Fruit fly (Drosophila melanogaster): ENCODE measurements around the gene CG4854.

CG4854 gene

DNA sequence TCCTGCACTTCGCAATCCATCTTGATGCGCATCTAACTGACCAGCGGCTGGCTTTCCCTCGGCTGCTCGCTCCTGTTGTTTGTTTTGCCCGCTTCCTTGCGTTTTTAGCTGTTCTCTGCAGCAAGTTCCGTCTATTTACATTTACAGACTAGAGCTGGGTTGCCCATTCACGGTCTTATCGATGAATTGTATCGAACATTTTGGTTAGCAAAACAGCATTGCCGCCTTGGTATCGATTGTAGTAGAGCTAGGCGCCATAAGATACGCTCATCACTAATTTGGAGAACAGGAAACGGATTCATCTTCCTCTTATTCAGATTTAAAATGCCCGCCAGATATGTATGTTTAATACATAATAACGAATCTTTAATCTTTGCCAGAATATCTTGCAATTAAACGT is 8.0 kb downstream of the CG4854 start, which contains the start of gene Regnase-1 (continued):
- TF ChIP-seq dac (GFP tag; optimal IDR thresholded peaks at IDR 0.05) (peak; percentile 51), CG31627 (GFP tag; optimal IDR thresholded peaks at IDR 0.05) (peak; percentile 78), lz (GFP tag; optimal IDR thresholded peaks at IDR 0.05) (peak; percentile 85), fkh (GFP tag; optimal IDR thresholded peaks at IDR 0.05) (peak; percentile 99), cyc (GFP tag; optimal IDR thresholded peaks at IDR 0.05) (peak; percentile 77), Hr4 (GFP tag; optimal IDR thresholded peaks at IDR 0.05) (peak; percentile 49), CG6792 (GFP tag; optimal IDR thresholded peaks at IDR 0.05) (peak; percentile 82), dsx (GFP tag; optimal IDR thresholded peaks at IDR 0.05; ENCODE audit: poor library complexity, severe bottlenecking) (peak; percentile 73), CG3919 (GFP tag; optimal IDR thresholded peaks at IDR 0.05) (peak; percentile 90), CG8319 (GFP tag; optimal IDR thresholded peaks at IDR 0.05) (peak; percentile 80), esn (GFP tag; optimal IDR thresholded peaks at IDR 0.05) (peak; percentile 90), CG15336 (GFP tag; IDR thresholded peaks at IDR 0.05) (no peak; the same call in 1 of the 2 replicates), Eip78C (GFP tag) (peak; percentile 94), CG8632 (GFP tag; optimal IDR thresholded peaks at IDR 0.05) (peak; percentile 82), Hr39 (GFP tag; optimal IDR thresholded peaks at IDR 0.05) (peak; percentile 71), CG6276 (GFP tag; optimal IDR thresholded peaks at IDR 0.05) (no peak), CG11762 (GFP tag; optimal IDR thresholded peaks at IDR 0.05; ENCODE audit: insufficient read depth) (peak; percentile 63), achi (GFP tag; optimal IDR thresholded peaks at IDR 0.05) (peak; percentile 76)

DNA sequence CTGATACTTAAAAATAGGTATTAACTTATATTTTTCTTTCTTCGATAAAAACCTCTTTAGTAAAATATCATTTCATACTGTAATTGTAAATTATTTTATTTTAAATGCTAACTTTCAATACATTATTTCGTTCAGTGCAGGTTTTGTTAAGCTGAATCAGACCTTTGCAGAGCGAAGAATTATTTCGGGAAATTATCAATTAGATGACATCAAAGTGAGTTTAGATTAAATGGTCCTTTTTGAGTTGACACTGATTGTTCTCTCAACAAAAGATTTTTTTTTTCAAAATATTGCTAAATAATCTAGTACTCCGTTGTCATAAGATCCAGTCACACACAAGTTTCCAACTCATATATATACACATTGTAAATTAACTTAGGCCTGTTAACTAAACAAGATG is 14.6 kb downstream of the CG4854 start, which contains the start of the genes CG33934 and Indy-2:
Gene CG33934 (plus strand): TSS at position 301 of the 400 bp plus-strand sequence.
Gene Indy-2 (plus strand): TSS at position 301 of the 400 bp plus-strand sequence.
- TF ChIP-seq cyc (GFP tag; optimal IDR thresholded peaks at IDR 0.05) (no peak), lz (GFP tag; optimal IDR thresholded peaks at IDR 0.05) (no peak), Ets96B (tag; optimal IDR thresholded peaks at IDR 0.05) (no peak), CG6808 (GFP tag; optimal IDR thresholded peaks at IDR 0.05) (no peak), ss (GFP tag; optimal IDR thresholded peaks at IDR 0.05) (no peak), CG10669 (GFP tag; optimal IDR thresholded peaks at IDR 0.05) (no peak), Eip75B (GFP tag; optimal IDR thresholded peaks at IDR 0.05) (no peak), dac (GFP tag; optimal IDR thresholded peaks at IDR 0.05) (no peak), Blimp-1 (GFP tag; optimal IDR thresholded peaks at IDR 0.05) (no peak), Sox102F (GFP tag; optimal IDR thresholded peaks at IDR 0.05) (no peak), CG6854 (GFP tag; optimal IDR thresholded peaks at IDR 0.05) (no peak), Sox14 (GFP tag; optimal IDR thresholded peaks at IDR 0.05) (no peak), eg (GFP tag; IDR thresholded peaks at IDR 0.05) (no peak), svp (GFP tag) (no peak)

DNA sequence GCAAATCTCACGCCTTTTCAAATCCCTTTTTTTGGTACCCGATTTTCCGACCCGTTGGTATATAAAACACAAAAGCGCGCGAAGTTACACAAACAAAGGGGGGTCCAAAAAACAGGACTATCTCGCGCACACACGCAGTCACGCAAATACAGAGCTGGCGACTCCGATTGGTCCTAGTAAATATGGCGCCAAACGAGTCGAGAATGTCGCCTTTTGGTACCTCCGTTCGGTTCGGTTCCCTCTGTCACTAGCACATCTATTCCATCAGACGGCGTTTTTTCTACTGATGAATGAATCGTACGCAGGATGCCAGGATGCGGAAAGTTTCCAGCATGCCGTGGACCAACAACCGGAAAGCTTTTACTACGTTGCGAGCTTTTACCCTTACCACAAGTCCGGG is 28.0 kb downstream of the CG4854 start, which contains the start of gene CG17193:
Gene CG17193 (minus strand): TSS at position 289 of the 400 bp plus-strand sequence.
- TF ChIP-seq Ets96B (tag; optimal IDR thresholded peaks at IDR 0.05) (no peak), CG6808 (GFP tag; optimal IDR thresholded peaks at IDR 0.05) (no peak), CG15336 (GFP tag; IDR thresholded peaks at IDR 0.05) (no peak), CG8319 (GFP tag; optimal IDR thresholded peaks at IDR 0.05) (no peak), CG4318 (GFP tag; optimal IDR thresholded peaks at IDR 0.05) (no peak), CG11762 (GFP tag; optimal IDR thresholded peaks at IDR 0.05; ENCODE audit: insufficient read depth) (no peak), acj6 (GFP tag; optimal IDR thresholded peaks at IDR 0.05) (no peak), CG31627 (GFP tag; optimal IDR thresholded peaks at IDR 0.05) (no peak)

DNA sequence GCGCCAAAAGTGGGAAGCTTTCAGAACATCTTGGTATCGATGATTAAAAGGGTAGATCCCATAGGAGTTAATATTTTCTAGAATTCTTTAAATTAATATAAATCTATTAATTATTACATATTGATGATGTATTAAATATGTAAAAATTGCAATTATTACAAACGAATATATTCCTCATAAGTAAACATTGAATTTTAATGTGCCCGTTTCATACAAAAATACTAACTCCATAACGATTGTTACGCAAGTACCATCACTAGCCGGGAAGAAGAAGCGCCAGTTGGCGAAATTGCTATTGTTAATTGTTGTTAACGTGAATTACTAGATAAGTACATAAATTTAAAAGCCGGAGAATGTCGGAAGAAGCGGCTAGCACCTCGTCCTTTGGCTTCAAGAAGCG is 29.6 kb downstream of the CG4854 start, which contains the start of gene mdlc:
Gene mdlc (plus strand): TSS at position 248 of the 400 bp plus-strand sequence.
- TF ChIP-seq fkh (GFP tag; optimal IDR thresholded peaks at IDR 0.05) (peak; percentile 87), CG10631 (GFP tag; optimal IDR thresholded peaks at IDR 0.05) (peak; percentile 14), CG7368 (GFP tag; optimal IDR thresholded peaks at IDR 0.05) (no peak), svp (GFP tag) (peak; percentile 71)

DNA sequence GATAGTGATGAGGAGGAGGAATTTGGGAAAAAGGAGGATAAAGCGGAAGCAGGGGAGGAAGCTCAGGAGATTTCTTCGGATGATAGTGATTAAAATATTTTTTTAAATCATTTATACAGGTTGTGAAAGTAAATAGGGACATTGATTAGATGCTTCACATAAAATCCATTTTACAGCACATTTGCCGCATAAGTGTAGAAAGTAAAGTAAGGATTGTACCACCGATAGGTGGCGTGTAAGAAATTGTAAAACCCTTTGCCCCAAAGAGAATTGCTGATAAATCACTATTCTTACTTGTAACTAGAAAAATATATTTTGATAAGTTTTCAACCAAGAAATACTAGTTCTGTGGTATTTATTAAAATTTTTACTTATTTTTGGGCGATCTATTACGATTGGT is 31.1 kb downstream of the CG4854 start:
- TF ChIP-seq CG11762 (GFP tag; optimal IDR thresholded peaks at IDR 0.05; ENCODE audit: insufficient read depth) (no peak), Gug (GFP tag; IDR thresholded peaks at IDR 0.05) (no peak)

All from whole organism, prepupa.